Fruit fly (Drosophila melanogaster): ENCODE measurements around the gene CG33158.
A peak's percentile ranks its signal among the peaks of the same experiment; 100 is the strongest.

The CG33158 gene

DNA sequence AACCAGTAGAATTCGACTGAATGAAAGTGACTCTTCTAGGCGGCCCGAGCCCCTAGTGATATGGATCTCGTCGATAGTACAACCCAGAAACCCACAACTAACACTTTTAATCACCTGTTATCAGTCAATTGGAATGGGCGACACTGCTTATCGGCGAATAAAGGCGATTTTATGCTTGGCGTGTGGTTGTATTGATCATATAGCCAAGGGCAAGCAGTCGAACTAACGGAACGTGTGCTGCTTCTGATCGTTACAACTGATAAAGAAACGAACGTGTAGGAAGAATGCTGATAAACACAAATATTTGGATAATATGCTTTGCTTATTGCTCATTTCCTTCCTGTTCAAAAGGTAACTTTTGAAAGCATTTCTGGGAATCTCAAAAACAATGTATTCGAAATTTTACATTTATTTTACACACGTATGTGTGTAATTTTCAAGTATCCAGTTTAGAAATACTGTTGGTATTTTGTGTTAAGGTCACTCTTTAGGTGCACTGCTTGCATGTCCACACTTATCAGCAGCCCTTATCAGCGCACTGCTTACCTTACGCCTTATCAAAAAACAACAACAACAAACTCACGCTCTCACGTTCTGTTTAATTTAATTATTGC is 38.1 kb upstream of the CG33158 start, which contains the start of gene Agpat4:
Gene Agpat4, minus strand, starts transcription at position 387 of the 614 bp plus-strand sequence.
- TF ChIP-seq CG8119 (GFP tag; IDR thresholded peaks at IDR 0.05) = no peak
- TF ChIP-seq svp (GFP tag) = peak; percentile 18
- TF ChIP-seq dsx (GFP tag; optimal IDR thresholded peaks at IDR 0.05; ENCODE audit: poor library complexity, severe bottlenecking) = no peak
- TF ChIP-seq fkh (GFP tag; optimal IDR thresholded peaks at IDR 0.05) = peak; percentile 44

DNA sequence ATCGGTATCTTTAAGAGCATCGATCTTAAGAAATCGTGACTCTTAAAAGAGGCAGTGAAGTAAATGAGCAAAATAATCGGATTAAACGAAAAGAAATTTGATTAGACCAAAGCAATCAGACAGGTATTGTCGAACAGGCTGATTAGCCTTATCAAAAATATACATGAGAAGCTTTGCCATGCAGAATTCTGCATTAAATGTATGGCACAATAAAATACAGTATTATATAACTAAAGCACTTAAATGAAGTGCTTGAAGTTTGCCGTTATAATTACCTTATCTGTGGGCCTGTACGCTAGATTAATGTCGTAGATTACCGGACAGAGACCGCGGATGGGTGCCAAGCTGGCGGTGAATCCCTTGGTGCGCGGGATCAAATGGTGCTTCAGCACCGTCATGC is 36.3 kb upstream of the CG33158 start:
- TF ChIP-seq CG31627 (GFP tag; optimal IDR thresholded peaks at IDR 0.05) (no peak), vri (GFP tag; optimal IDR thresholded peaks at IDR 0.05) (peak; percentile 92)

DNA sequence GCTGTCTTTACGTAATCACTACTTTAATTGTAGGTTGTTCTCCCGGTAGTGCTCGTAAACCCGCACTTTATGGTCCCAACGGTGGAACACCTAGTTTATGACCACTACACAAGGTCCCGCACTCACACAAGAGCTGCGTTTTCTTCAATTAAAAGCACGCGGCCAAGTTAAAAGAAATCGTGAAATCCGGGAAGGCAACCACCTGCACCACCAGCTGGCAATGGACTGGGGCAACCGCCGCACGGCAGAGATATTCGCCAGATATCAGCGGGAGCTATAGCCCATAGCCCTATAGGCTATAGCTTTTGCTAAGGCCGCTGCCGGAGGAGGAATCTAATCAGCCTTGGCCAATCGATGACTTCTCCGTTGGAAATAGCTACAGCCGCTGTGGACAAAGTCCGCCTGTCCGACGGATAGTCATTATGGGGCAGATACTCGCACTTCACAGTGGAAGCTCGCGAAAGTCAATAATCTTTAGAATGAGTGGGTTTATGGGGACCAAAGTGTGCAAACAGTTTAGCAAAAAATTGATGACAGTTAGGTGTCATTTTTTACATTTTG is 35.2 kb upstream of the CG33158 start:
- TF ChIP-seq ss (GFP tag; optimal IDR thresholded peaks at IDR 0.05) = peak in 1 of 2 experiments; percentile 9
- TF ChIP-seq Smox (GFP tag; optimal IDR thresholded peaks at IDR 0.05) = no peak
- peak; percentile 51; the same call in 1 of the 3 replicates for TF ChIP-seq CG8119 (GFP tag; IDR thresholded peaks at IDR 0.05)
- peak; percentile 32 for TF ChIP-seq vri (GFP tag; optimal IDR thresholded peaks at IDR 0.05)
- no peak for TF ChIP-seq Sox102F (GFP tag; optimal IDR thresholded peaks at IDR 0.05)
- TF ChIP-seq CG16779 (tag; optimal IDR thresholded peaks at IDR 0.05) = peak; percentile 15
- no peak for TF ChIP-seq topi (GFP tag; optimal IDR thresholded peaks at IDR 0.05)
- no peak for TF ChIP-seq CG15336 (GFP tag; IDR thresholded peaks at IDR 0.05)
- peak; percentile 52 for TF ChIP-seq CG6276 (GFP tag; optimal IDR thresholded peaks at IDR 0.05)
- peak; percentile 38 for TF ChIP-seq Eip78C (GFP tag)

DNA sequence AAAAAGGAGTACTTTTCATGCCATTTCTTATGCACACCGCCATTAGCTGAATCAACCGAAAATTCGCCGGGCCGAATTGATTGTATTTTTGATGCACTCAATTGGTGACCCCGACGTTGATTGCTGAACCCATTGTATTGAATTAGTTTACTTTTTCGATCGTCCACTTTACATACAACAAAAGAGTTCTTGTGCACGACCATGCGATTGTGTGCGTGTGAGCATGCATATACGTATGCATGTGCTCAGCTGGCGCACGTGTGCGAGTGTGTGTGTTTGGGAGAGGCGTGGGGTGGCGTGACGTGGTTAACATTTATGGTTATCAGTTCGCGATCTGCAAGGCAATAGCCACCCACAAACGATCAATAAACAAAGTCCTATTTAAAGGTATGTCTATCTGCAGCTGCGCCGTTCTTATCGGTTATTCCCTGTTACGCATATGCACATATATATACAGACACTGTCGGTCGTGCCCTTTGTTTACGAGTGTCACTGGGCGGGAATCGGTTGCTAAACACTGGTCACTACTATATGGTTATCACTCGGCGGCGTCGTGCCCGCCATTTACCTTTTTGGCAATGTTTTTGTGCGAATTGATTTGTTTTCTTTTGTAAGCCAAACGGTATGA is 34.0 kb upstream of the CG33158 start:
- TF ChIP-seq Gug (GFP tag; IDR thresholded peaks at IDR 0.05) (no peak), Sox14 (GFP tag; optimal IDR thresholded peaks at IDR 0.05) (peak; percentile 32), eg (GFP tag; IDR thresholded peaks at IDR 0.05) (no peak), Blimp-1 (GFP tag; optimal IDR thresholded peaks at IDR 0.05) (no peak), lz (GFP tag; optimal IDR thresholded peaks at IDR 0.05) (no peak), vri (GFP tag; optimal IDR thresholded peaks at IDR 0.05) (peak; percentile 84), CG10631 (GFP tag; optimal IDR thresholded peaks at IDR 0.05) (no peak), Lpt (GFP tag; optimal IDR thresholded peaks at IDR 0.05) (no peak), CG3032 (tag; optimal IDR thresholded peaks at IDR 0.05) (no peak), CG11902 (GFP tag; optimal IDR thresholded peaks at IDR 0.05) (no peak), fd59A (GFP tag; optimal IDR thresholded peaks at IDR 0.05) (no peak), cyc (GFP tag; optimal IDR thresholded peaks at IDR 0.05) (no peak), fkh (GFP tag; optimal IDR thresholded peaks at IDR 0.05) (peak; percentile 36), net (GFP tag; optimal IDR thresholded peaks at IDR 0.05) (no peak), ss (GFP tag; optimal IDR thresholded peaks at IDR 0.05) (peak; percentile 83), CG6792 (GFP tag; optimal IDR thresholded peaks at IDR 0.05) (no peak), salr (GFP tag; optimal IDR thresholded peaks at IDR 0.05) (no peak), achi (GFP tag; optimal IDR thresholded peaks at IDR 0.05) (no peak), CG6854 (GFP tag; optimal IDR thresholded peaks at IDR 0.05) (no peak), svp (GFP tag) (peak; percentile 86), CG1621 (tag; optimal IDR thresholded peaks at IDR 0.05) (no peak), Eip75B (GFP tag; optimal IDR thresholded peaks at IDR 0.05) (no peak), acj6 (GFP tag; optimal IDR thresholded peaks at IDR 0.05) (no peak), Eip93F (GFP tag; optimal IDR thresholded peaks at IDR 0.05) (no peak), Hr38 (GFP tag; optimal IDR thresholded peaks at IDR 0.05) (no peak), CG8319 (GFP tag; optimal IDR thresholded peaks at IDR 0.05) (peak; percentile 88), CG6276 (GFP tag; optimal IDR thresholded peaks at IDR 0.05) (peak; percentile 19), CG15336 (GFP tag; IDR thresholded peaks at IDR 0.05) (no peak; the same call in 1 of the 2 replicates), CG34406 (GFP tag; optimal IDR thresholded peaks at IDR 0.05) (no peak), Sox15 (GFP tag; optimal IDR thresholded peaks at IDR 0.05) (no peak), dsx (GFP tag; optimal IDR thresholded peaks at IDR 0.05; ENCODE audit: poor library complexity, severe bottlenecking) (peak; percentile 15), spab (GFP tag; optimal IDR thresholded peaks at IDR 0.05) (no peak), CG8632 (GFP tag; optimal IDR thresholded peaks at IDR 0.05) (peak; percentile 11), CG31627 (GFP tag; optimal IDR thresholded peaks at IDR 0.05) (no peak), CG10669 (GFP tag; optimal IDR thresholded peaks at IDR 0.05) (no peak), Smox (GFP tag; optimal IDR thresholded peaks at IDR 0.05) (no peak), pdm3 (GFP tag; optimal IDR thresholded peaks at IDR 0.05) (no peak), CG16779 (tag; optimal IDR thresholded peaks at IDR 0.05) (peak; percentile 68)
